Worm (Caenorhabditis elegans) whole organism, L3 larva: Measurements from ENCODE around the gene hlb-1.

ENCODE experiments used
- R02D3.7 ChIP-seq: fragments of 150-350 bp; optimal IDR thresholded peaks from 2 replicates; lab custom pipeline; 2014; ENCODE audit warnings: missing biosample characterization, missing genetic modification characterization
- ZK546.5 ChIP-seq: sonication (generic microtip); optimal IDR thresholded peaks from 2 replicates; lab custom pipeline; 2017; ENCODE audit warnings: missing biosample characterization, missing genetic modification characterization
- aly-2 ChIP-seq: fragments of 150-350 bp; optimal IDR thresholded peaks from 2 replicates; lab custom pipeline; 2014; ENCODE audit warnings: missing biosample characterization, missing genetic modification characterization
- ama-1 ChIP-seq: fragments of 150-350 bp; optimal IDR thresholded peaks from 2 replicates; lab custom pipeline; 2018
- ceh-16 ChIP-seq: sonication (generic microtip); optimal IDR thresholded peaks from 2 replicates; lab custom pipeline; 2017; ENCODE audit warnings: missing biosample characterization, missing genetic modification characterization
- ceh-28 ChIP-seq: fragments of 150-350 bp; optimal IDR thresholded peaks from 2 replicates; lab custom pipeline; 2014; ENCODE audit warnings: missing biosample characterization, missing genetic modification reagents, missing genetic modification characterization
- ceh-82 ChIP-seq: fragments of 150-350 bp; optimal IDR thresholded peaks from 2 replicates; lab custom pipeline; 2014; ENCODE audit warnings: missing biosample characterization, missing genetic modification characterization
- ceh-9 ChIP-seq: sonication (generic microtip); optimal IDR thresholded peaks from 2 replicates; lab custom pipeline; 2018; ENCODE audit warnings: missing biosample characterization, missing genetic modification characterization
- daf-12 ChIP-seq: fragments of 150-350 bp; optimal IDR thresholded peaks from 2 replicates; lab custom pipeline; 2014; ENCODE audit warnings: missing biosample characterization, missing genetic modification reagents, missing genetic modification characterization
- egl-27 ChIP-seq: sonication (generic microtip); optimal IDR thresholded peaks from 4 replicates; lab custom pipeline; 2017; ENCODE audit warnings: missing biosample characterization, missing genetic modification reagents, missing genetic modification characterization
- egl-5 ChIP-seq: fragments of 150-350 bp; optimal IDR thresholded peaks from 2 replicates; lab custom pipeline; 2017; ENCODE audit warnings: missing biosample characterization, missing genetic modification reagents, missing genetic modification characterization, inconsistent platforms
- elt-1 ChIP-seq: fragments of 150-350 bp; optimal IDR thresholded peaks from 2 replicates; lab custom pipeline; 2014; ENCODE audit warnings: missing biosample characterization, missing genetic modification characterization
- elt-2 ChIP-seq: sonication (generic microtip); optimal IDR thresholded peaks from 2 replicates; lab custom pipeline; 2016; ENCODE audit warnings: missing genetic modification reagents, mild to moderate bottlenecking, missing genetic modification characterization, missing compliant biosample characterization
- elt-3 ChIP-seq, 3 experiments: fragments of 150-350 bp in 1 of 3; sonication (generic microtip) in 2 of 3; optimal IDR thresholded peaks; 2 replicates in 2 of 3; 4 replicates in 1 of 3; lab custom pipeline; 2014 to 2017; ENCODE audit warnings: missing biosample characterization in 3 of 3, missing genetic modification characterization in 3 of 3
- eor-1 ChIP-seq, 2 experiments: fragments of 150-350 bp; optimal IDR thresholded peaks; 2 replicates each; lab custom pipeline; 2014 to 2018; ENCODE audit warnings: missing biosample characterization in 2 of 2, missing genetic modification characterization in 2 of 2
- fkh-10 ChIP-seq: sonication (generic microtip); optimal IDR thresholded peaks from 2 replicates; lab custom pipeline; 2017; ENCODE audit warnings: missing biosample characterization, missing genetic modification reagents, missing genetic modification characterization
- fkh-2 ChIP-seq: fragments of 150-350 bp; optimal IDR thresholded peaks from 2 replicates; lab custom pipeline; 2014; ENCODE audit warnings: missing biosample characterization, missing genetic modification reagents, missing genetic modification characterization
- fos-1 ChIP-seq: fragments of 150-350 bp; optimal IDR thresholded peaks from 2 replicates; lab custom pipeline; 2014; ENCODE audit warnings: missing biosample characterization, missing genetic modification characterization
- hmg-11 ChIP-seq: sonication (generic microtip); optimal IDR thresholded peaks from 2 replicates; lab custom pipeline; 2016; ENCODE audit warnings: missing genetic modification characterization, missing compliant biosample characterization
- jun-1 ChIP-seq: fragments of 150-350 bp; optimal IDR thresholded peaks from 2 replicates; lab custom pipeline; 2014; ENCODE audit warnings: missing biosample characterization, missing genetic modification reagents, missing genetic modification characterization
- lin-15B ChIP-seq: fragments of 150-350 bp; optimal IDR thresholded peaks from 2 replicates; lab custom pipeline; 2014; ENCODE audit warnings: missing biosample characterization, missing genetic modification characterization
- lin-39 ChIP-seq: fragments of 150-350 bp; optimal IDR thresholded peaks from 2 replicates; lab custom pipeline; 2018; ENCODE audit warnings: missing biosample characterization, missing genetic modification reagents, missing genetic modification characterization
- lsy-12 ChIP-seq: sonication (generic microtip); optimal IDR thresholded peaks from 2 replicates; lab custom pipeline; 2016; ENCODE audit warnings: mild to moderate bottlenecking, missing genetic modification characterization, missing compliant biosample characterization
- mdl-1 ChIP-seq: fragments of 150-350 bp; optimal IDR thresholded peaks from 2 replicates; lab custom pipeline; 2014; ENCODE audit warnings: missing biosample characterization, missing genetic modification characterization
- mml-1 ChIP-seq: fragments of 150-350 bp; sonication (generic microtip); optimal IDR thresholded peaks from 3 replicates; lab custom pipeline; 2014; ENCODE audit warnings: missing biosample characterization, missing genetic modification characterization
- nfya-1 ChIP-seq: sonication (generic microtip); optimal IDR thresholded peaks from 2 replicates; lab custom pipeline; 2017; ENCODE audit warnings: missing genetic modification characterization, mild to moderate bottlenecking, missing compliant biosample characterization, antibody characterized with exemption, moderate library complexity; ENCODE audit not compliant: insufficient read depth
- nhr-11 ChIP-seq: fragments of 150-350 bp; optimal IDR thresholded peaks from 2 replicates; lab custom pipeline; 2014; ENCODE audit warnings: missing biosample characterization, missing genetic modification characterization
- nhr-12 ChIP-seq: fragments of 150-350 bp; optimal IDR thresholded peaks from 2 replicates; lab custom pipeline; 2014; ENCODE audit warnings: missing biosample characterization, missing genetic modification characterization
- nhr-23 ChIP-seq: fragments of 150-350 bp; optimal IDR thresholded peaks from 2 replicates; lab custom pipeline; 2014; ENCODE audit warnings: missing biosample characterization, missing genetic modification reagents, missing genetic modification characterization
- nhr-237 ChIP-seq: fragments of 150-350 bp; optimal IDR thresholded peaks from 2 replicates; lab custom pipeline; 2014; ENCODE audit warnings: missing biosample characterization, missing genetic modification characterization
- nhr-25 ChIP-seq: sonication (generic microtip); optimal IDR thresholded peaks from 2 replicates; lab custom pipeline; 2017; ENCODE audit warnings: missing biosample characterization, missing genetic modification characterization
- nhr-28 ChIP-seq: fragments of 150-350 bp; optimal IDR thresholded peaks from 2 replicates; lab custom pipeline; 2014; ENCODE audit warnings: missing biosample characterization, missing genetic modification characterization
- nhr-43 ChIP-seq: sonication (generic microtip); optimal IDR thresholded peaks from 2 replicates; lab custom pipeline; 2016; ENCODE audit warnings: mild to moderate bottlenecking, missing genetic modification characterization, missing compliant biosample characterization; ENCODE audit not compliant: poor library complexity, severe bottlenecking
- nhr-67 ChIP-seq: fragments of 150-350 bp; optimal IDR thresholded peaks from 2 replicates; lab custom pipeline; 2014; ENCODE audit warnings: missing biosample characterization, missing genetic modification characterization
- nhr-76 ChIP-seq: fragments of 150-350 bp; sonication (generic microtip); optimal IDR thresholded peaks from 5 replicates; lab custom pipeline; 2014; ENCODE audit warnings: missing biosample characterization, missing genetic modification characterization
- nhr-77 ChIP-seq: fragments of 150-350 bp; optimal IDR thresholded peaks from 2 replicates; lab custom pipeline; 2014; ENCODE audit warnings: missing biosample characterization, missing genetic modification characterization
- pha-4 ChIP-seq: fragments of 150-350 bp; optimal IDR thresholded peaks from 2 replicates; lab custom pipeline; 2014; ENCODE audit warnings: missing biosample characterization, missing genetic modification reagents, missing genetic modification characterization
- pqm-1 ChIP-seq: fragments of 150-350 bp; optimal IDR thresholded peaks from 2 replicates; lab custom pipeline; 2017; ENCODE audit warnings: missing biosample characterization, missing genetic modification characterization, inconsistent platforms
- sea-2 ChIP-seq: fragments of 150-350 bp; sonication (generic microtip); optimal IDR thresholded peaks from 4 replicates; lab custom pipeline; 2014; ENCODE audit warnings: missing biosample characterization, missing genetic modification reagents, missing genetic modification characterization
- skn-1 ChIP-seq: fragments of 150-350 bp; optimal IDR thresholded peaks from 2 replicates; lab custom pipeline; 2014; ENCODE audit warnings: missing biosample characterization, missing genetic modification characterization
- snpc-4 ChIP-seq: fragments of 150-350 bp; optimal IDR thresholded peaks from 2 replicates; lab custom pipeline; 2014; ENCODE audit warnings: missing biosample characterization, missing genetic modification characterization
- tbx-2 ChIP-seq: sonication (generic microtip); optimal IDR thresholded peaks from 2 replicates; lab custom pipeline; 2016; ENCODE audit warnings: mild to moderate bottlenecking, missing genetic modification characterization, missing compliant biosample characterization
- unc-39 ChIP-seq: sonication (generic microtip); optimal IDR thresholded peaks from 4 replicates; lab custom pipeline; 2017; ENCODE audit warnings: missing biosample characterization, missing genetic modification characterization
- unc-62 ChIP-seq: fragments of 150-350 bp; sonication (generic microtip); optimal IDR thresholded peaks from 4 replicates; lab custom pipeline; 2014; ENCODE audit warnings: missing biosample characterization, missing genetic modification reagents, missing genetic modification characterization
- zag-1 ChIP-seq: fragments of 150-350 bp; optimal IDR thresholded peaks from 2 replicates; lab custom pipeline; 2014; ENCODE audit warnings: missing biosample characterization, missing genetic modification characterization
- ztf-11 ChIP-seq: fragments of 150-350 bp; optimal IDR thresholded peaks from 2 replicates; lab custom pipeline; 2014; ENCODE audit warnings: missing biosample characterization, missing genetic modification characterization
- ztf-4 ChIP-seq: fragments of 150-350 bp; optimal IDR thresholded peaks from 2 replicates; lab custom pipeline; 2014; ENCODE audit warnings: missing biosample characterization, missing genetic modification characterization

Gene hlb-1

DNA sequence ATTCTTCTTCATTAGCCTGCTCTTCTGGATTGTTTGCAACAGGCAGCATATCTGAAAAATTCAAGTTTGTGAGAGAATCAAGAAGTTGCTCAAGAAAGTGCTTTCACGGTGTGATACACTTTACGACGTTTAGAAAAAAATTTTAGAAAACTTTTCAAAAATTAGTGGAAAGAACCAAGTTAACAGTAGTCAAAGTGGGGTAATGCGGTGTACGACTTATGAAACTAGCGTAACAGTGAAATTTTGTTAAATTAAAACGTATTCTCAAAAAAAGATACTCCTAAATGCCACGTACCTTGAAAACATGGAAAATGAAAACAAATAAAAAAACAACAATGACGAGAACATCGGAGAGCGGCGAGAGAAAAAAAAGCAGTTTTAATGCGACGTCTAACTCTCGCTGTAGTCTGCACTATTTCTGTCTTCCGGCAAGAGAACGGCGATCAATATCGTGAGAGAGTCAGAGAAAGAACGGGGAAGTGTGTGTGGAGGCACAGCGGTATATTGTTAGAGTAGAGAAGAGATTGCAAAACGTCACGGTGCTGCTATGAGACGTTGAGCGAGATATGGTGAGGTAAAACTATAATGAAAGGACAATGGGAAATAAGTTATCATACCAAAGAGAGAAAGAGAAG is 34.7 kb upstream of the hlb-1 start, which contains the start of gene ekl-5:
Gene ekl-5 (minus strand): TSS at position 51 of the 635 bp plus-strand sequence.
- TF ChIP-seq unc-62 (GFP tag; lab: Kevin White, UChicago) (no peak), pqm-1 (tag; lab: Kevin White, UChicago) (peak; percentile 13), fkh-2 (no peak), lin-15B (tag; lab: Kevin White, UChicago) (no peak), elt-3 (tag; optimal IDR thresholded peaks at IDR 0.05; lab: Kevin White, UChicago) (peak in 2 of 3 experiments; percentile 9 to 73), jun-1 (tag; lab: Kevin White, UChicago) (peak; percentile 25), elt-1 (tag; lab: Kevin White, UChicago) (no peak), ztf-11 (tag; lab: Kevin White, UChicago) (no peak), nhr-43 (tag; lab: Kevin White, UChicago) (no peak), zag-1 (tag; lab: Kevin White, UChicago) (no peak), mdl-1 (tag; lab: Kevin White, UChicago) (no peak), aly-2 (tag; lab: Kevin White, UChicago) (no peak), nfya-1 (tag; lab: Kevin White, UChicago) (peak; percentile 74), egl-27 (tag; lab: Kevin White, UChicago) (no peak), fos-1 (no peak), ceh-9 (no peak), ceh-82 (tag; lab: Kevin White, UChicago) (no peak), ztf-4 (tag; lab: Kevin White, UChicago) (no peak), nhr-11 (no peak), pha-4 (tag; lab: Kevin White, UChicago) (peak; percentile 83), ceh-16 (tag; lab: Kevin White, UChicago) (no peak), nhr-67 (tag; lab: Kevin White, UChicago) (no peak), tbx-2 (tag; lab: Kevin White, UChicago) (no peak), nhr-25 (peak; percentile 72), sea-2 (GFP tag; lab: Kevin White, UChicago) (no peak), skn-1 (tag; lab: Kevin White, UChicago) (no peak), R02D3.7 (tag; lab: Kevin White, UChicago) (peak; percentile 16), lin-39 (peak; percentile 59), nhr-28 (tag; lab: Kevin White, UChicago) (no peak), nhr-76 (tag; lab: Kevin White, UChicago) (no peak), unc-39 (no peak), nhr-12 (tag; lab: Kevin White, UChicago) (no peak), egl-5 (tag; lab: Kevin White, UChicago) (peak; percentile 83), nhr-237 (no peak), ceh-28 (tag; lab: Kevin White, UChicago) (peak; percentile 85), mml-1 (no peak), elt-2 (tag; lab: Kevin White, UChicago) (peak; percentile 54), nhr-77 (tag; lab: Kevin White, UChicago) (no peak), daf-12 (tag; lab: Kevin White, UChicago) (no peak), snpc-4 (tag; lab: Kevin White, UChicago) (peak; percentile 32), lsy-12 (tag; lab: Kevin White, UChicago) (no peak), nhr-23 (tag; lab: Kevin White, UChicago) (peak; percentile 38), ZK546.5 (no peak), hmg-11 (tag; lab: Kevin White, UChicago) (peak; percentile 75), ama-1 (lab: Kevin White, UChicago) (no peak), eor-1 (tag; optimal IDR thresholded peaks at IDR 0.05; lab: Kevin White, UChicago) (no peak), fkh-10 (GFP tag; lab: Kevin White, UChicago) (no peak)
